Worm (Caenorhabditis elegans): ENCODE measurements around the gene Y47D7A.12.
"Not testable (repeated sequence)": the region's sequence is repeated elsewhere in the genome, so short reads cannot be mapped to it uniquely, and the experiment has no call there.

Gene Y47D7A.12

ce11 chrV:4429576-4429975, at the start of gene Y47D7A.12:
Gene Y47D7A.12 (minus strand): TSS chrV:4429676.
- TF ChIP-seq nhr-179 (tag; optimal IDR thresholded peaks at IDR 0.05), result no peak
- no peak for TF ChIP-seq bed-1 (GFP tag; IDR thresholded peaks at IDR 0.05)
- TF ChIP-seq T07F8.4 (tag; optimal IDR thresholded peaks at IDR 0.05), result no peak

DNA sequence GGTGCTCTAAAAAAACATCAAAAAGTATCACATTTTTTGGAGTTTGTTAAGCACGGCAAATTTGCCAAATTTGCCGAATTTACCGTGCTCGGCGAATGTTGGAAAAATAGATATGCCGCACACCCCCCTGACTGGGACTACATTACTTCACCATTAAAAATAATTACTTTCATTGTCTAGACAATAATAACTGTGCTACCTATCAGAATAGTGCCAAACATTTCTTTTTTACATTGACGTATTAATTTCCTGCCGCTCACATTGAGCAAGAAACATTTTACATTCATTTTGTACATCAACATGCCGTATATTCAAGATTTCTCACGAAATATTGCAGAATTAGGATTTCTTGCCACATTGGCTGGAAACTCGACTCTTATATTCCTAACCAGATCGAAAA, 45.1 kb upstream of the Y47D7A.12 start, which contains the start of gene str-35:
str-35 (plus strand) TSS at position 301 of the 400 bp plus-strand sequence.
- not testable (repeated sequence) for TF ChIP-seq dpff-1, F57C9.4, ceh-79 (tag; optimal IDR thresholded peaks at IDR 0.05)

DNA sequence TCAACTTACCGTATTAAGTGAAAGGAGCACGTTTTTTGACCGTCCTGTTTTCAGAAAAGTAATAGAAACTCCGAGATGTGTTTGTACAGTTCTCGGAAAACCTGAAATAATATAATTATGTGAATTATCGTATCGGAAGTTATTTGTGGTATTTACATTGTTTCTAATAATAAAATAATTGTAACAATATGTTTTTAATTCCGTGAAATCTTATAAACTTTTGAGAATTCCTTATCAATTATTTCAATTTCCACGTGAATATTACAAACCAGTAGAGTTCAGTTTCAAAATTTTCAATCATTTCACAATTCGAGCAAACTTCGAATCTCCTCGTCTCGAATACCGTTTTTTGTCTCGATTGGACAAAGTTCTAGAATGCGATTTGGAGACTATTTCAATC, 41.6 kb upstream of the Y47D7A.12 start, which contains the start of gene T08H10.3:
T08H10.3 (plus strand) TSS at position 301 of the 400 bp plus-strand sequence.
- TF ChIP-seq pha-4 (tag; optimal IDR thresholded peaks at IDR 0.05) (no peak), unc-130 (GFP tag; optimal IDR thresholded peaks at IDR 0.05) (no peak), snpc-4 (GFP tag; optimal IDR thresholded peaks at IDR 0.05) (no peak), snpc-4 (tag; optimal IDR thresholded peaks at IDR 0.05) (no peak), T07F8.4 (tag; optimal IDR thresholded peaks at IDR 0.05) (no peak), ztf-26 (tag; optimal IDR thresholded peaks at IDR 0.05) (no peak), nhr-90 (tag; optimal IDR thresholded peaks at IDR 0.05) (no peak), bed-1 (GFP tag; IDR thresholded peaks at IDR 0.05) (no peak), ztf-6 (GFP tag; IDR thresholded peaks at IDR 0.05) (no peak), aptf-2 (GFP tag; conservative IDR thresholded peaks at IDR 0.05) (no peak), snpc-1.1 (tag; optimal IDR thresholded peaks at IDR 0.05; ENCODE audit: insufficient read depth) (no peak), atf-7 (tag; optimal IDR thresholded peaks at IDR 0.05) (no peak), ceh-100 (GFP tag; IDR thresholded peaks at IDR 0.05) (no peak), repo-1 (tag; optimal IDR thresholded peaks at IDR 0.05) (no peak), F39B2.1 (GFP tag; IDR thresholded peaks at IDR 0.05) (no peak), madf-10 (tag; optimal IDR thresholded peaks at IDR 0.05) (no peak)

DNA sequence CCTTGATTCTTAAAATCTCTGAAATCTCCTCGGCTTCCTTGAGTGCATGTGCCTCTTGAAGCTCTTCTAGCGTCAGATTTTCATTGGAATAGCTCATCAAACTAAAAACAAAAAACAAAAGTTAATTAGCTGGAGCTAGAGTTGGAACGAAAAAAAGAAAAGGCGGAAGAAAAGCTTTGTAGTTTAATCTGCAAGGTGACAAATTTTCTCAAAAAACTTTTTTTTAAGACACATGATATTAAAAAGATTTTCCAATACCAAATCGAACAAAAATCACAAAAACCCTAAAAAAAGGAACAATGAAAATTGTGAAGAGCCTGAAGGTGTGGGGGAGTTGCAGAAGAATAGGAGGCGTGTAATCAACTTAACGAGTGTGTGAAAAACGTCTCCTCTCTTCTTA, 25.2 kb upstream of the Y47D7A.12 start, which contains the start of gene gnrr-5:
gnrr-5 (minus strand) TSS at position 101 of the 400 bp plus-strand sequence.
- TF ChIP-seq repo-1 (tag; optimal IDR thresholded peaks at IDR 0.05) (no peak), rpc-1 (optimal IDR thresholded peaks at IDR 0.05) (no peak), rpc-1 (tag; optimal IDR thresholded peaks at IDR 0.05) (no peak), F33H1.4 (GFP tag; IDR thresholded peaks at IDR 0.05) (no peak), hmg-20 (GFP tag; IDR thresholded peaks at IDR 0.05) (no peak), B0019.2 (GFP tag; conservative IDR thresholded peaks at IDR 0.05) (no peak), ztf-6 (GFP tag; IDR thresholded peaks at IDR 0.05) (no peak), lir-1 (GFP tag; conservative IDR thresholded peaks at IDR 0.05) (no peak), snpc-1.1 (tag; optimal IDR thresholded peaks at IDR 0.05; ENCODE audit: insufficient read depth) (no peak), hsf-1 (GFP tag; IDR thresholded peaks at IDR 0.05) (no peak), tbp1 (GFP tag; optimal IDR thresholded peaks at IDR 0.05) (no peak), ztf-3 (GFP tag; optimal IDR thresholded peaks at IDR 0.05) (no peak), ztf-26 (tag; optimal IDR thresholded peaks at IDR 0.05) (no peak), Y67H2A.10 (GFP tag; conservative IDR thresholded peaks at IDR 0.05) (no peak), ceh-100 (GFP tag; IDR thresholded peaks at IDR 0.05) (no peak), efl-1 (GFP tag; optimal IDR thresholded peaks at IDR 0.05) (no peak), hrde-1 (tag; optimal IDR thresholded peaks at IDR 0.05; ENCODE audit: borderline replicate concordance) (no peak), bed-1 (GFP tag; IDR thresholded peaks at IDR 0.05) (no peak), F55B11.4 (tag; optimal IDR thresholded peaks at IDR 0.05; ENCODE audit: borderline replicate concordance, insufficient read depth) (no peak), snpc-3.4 (tag; optimal IDR thresholded peaks at IDR 0.05) (no peak), nfya-2 (GFP tag; IDR thresholded peaks at IDR 0.05) (no peak)
